Fruit fly (Drosophila melanogaster): ENCODE results near the gene Gmd.

Gmd gene

DNA sequence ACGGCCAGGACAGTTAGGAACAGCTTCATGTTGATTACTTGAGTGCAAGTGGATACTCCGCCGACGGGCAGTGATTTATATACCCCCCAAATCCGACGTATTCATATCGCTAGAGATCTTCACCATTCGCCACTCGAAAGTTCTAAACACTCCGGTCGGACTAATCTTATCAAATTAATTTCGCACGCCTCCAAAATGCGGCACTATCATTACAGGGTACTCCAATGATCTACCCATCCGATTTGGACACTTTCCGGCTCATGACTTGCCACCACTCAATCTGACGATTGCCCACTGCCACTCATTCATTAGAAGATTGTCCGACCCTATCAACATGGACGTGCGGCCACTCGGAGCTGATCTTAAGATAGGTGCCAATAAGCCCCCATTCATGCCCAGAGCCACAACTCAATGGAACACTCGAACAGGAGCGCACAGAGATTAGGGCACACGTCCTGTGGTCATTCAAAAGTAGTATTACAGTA is 23.7 kb downstream of the Gmd start, which contains the start of gene Jon25Bii (continued):
- TF ChIP-seq GATAe (GFP tag; conservative IDR thresholded peaks at IDR 0.05) (peak; percentile 37; the same call in 1 of the 2 replicates), corto (GFP tag; optimal IDR thresholded peaks at IDR 0.05) (no peak), CG5245 (GFP tag; optimal IDR thresholded peaks at IDR 0.05) (no peak)

DNA sequence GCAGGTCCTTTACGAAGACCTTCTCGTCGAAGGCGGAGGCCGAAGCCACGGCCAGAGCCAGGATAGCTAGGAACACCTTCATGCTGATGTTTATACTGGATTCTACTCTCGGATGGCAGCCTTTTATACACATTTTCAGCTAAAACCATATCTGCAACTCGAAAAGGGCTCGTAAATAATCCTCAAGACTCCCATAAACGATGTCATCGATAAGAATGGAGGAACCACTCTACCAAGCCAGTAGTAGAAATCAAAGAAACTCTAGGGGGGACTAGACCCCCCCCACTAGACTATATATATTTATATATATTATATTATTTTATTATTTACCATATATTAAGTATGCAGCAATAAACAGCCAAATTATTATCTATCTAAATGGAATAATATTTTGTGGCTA is 26.2 kb downstream of the Gmd start, which contains the start of gene Jon25Biii:
TSS of gene Jon25Biii (minus strand) at position 101 of the 400 bp plus-strand sequence.
- TF ChIP-seq zen (tag; optimal IDR thresholded peaks at IDR 0.05) (no peak), CG13775 (GFP tag; optimal IDR thresholded peaks at IDR 0.05) (no peak), Side (GFP tag; optimal IDR thresholded peaks at IDR 0.05) (no peak), sug (tag; optimal IDR thresholded peaks at IDR 0.05) (peak; percentile 84), E2f1 (GFP tag; IDR thresholded peaks at IDR 0.05) (no peak), lbe (GFP tag; optimal IDR thresholded peaks at IDR 0.05) (no peak), CG2129 (GFP tag; IDR thresholded peaks at IDR 0.05; ENCODE audit: partially characterized antibody) (no peak), CG4282 (GFP tag; optimal IDR thresholded peaks at IDR 0.05) (no peak)

DNA sequence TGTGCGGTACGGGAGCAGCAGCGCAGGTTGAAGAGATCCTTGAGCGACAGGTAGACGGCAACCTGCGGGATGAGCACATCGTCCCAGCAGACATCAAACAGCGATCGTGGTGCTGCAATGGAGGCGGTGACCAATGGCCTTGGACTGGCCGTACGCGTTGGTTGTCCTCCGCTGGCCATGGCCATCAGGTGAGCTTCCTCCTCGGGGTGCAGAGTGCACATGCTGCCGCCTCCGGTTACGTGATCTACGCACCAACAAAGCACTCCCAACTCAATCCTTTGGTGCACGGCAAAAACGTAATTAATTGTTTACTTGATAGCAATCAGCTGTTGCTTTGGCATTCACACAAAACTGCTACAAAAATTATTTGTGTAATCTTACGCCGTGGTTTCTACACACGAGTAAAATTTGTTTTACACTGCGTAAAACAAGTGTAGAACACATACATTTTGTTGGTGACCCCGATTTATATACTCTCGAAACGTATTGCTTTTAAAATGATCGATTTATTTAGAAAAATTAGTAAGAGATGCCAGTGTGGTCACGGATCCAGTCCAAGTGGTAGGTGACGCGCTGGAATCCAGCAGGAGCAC is 27.3 kb downstream of the Gmd start, which contains the start of gene jet:
TSS of gene jet (minus strand) at position 332 of the 593 bp plus-strand sequence.
- TF ChIP-seq CG33557 (GFP tag; optimal IDR thresholded peaks at IDR 0.05) (no peak), CG17385 (GFP tag; optimal IDR thresholded peaks at IDR 0.05) (no peak), zfh2 (GFP tag; optimal IDR thresholded peaks at IDR 0.05) (no peak), CG33213 (GFP tag; optimal IDR thresholded peaks at IDR 0.05) (no peak), chinmo (GFP tag; IDR thresholded peaks at IDR 0.05; ENCODE audit: partially characterized antibody) (0 out of 4 replicates have a peak, but pooled peaks have one; percentile 23), CG14710 (tag; optimal IDR thresholded peaks at IDR 0.05) (no peak), sens-2 (GFP tag; IDR thresholded peaks at IDR 0.05) (no peak), grau (tag; optimal IDR thresholded peaks at IDR 0.05) (no peak), CG1529 (GFP tag; optimal IDR thresholded peaks at IDR 0.05) (no peak), CG6689 (GFP tag; IDR thresholded peaks at IDR 0.05) (no peak), gt (GFP tag; IDR thresholded peaks at IDR 0.05) (no peak), HmgZ (tag; optimal IDR thresholded peaks at IDR 0.05) (peak; percentile 57), CG10979 (tag; optimal IDR thresholded peaks at IDR 0.05) (no peak), CG17568 (GFP tag; optimal IDR thresholded peaks at IDR 0.05) (no peak), CG32767 (GFP tag; IDR thresholded peaks at IDR 0.05) (no peak), CG4404 (GFP tag; IDR thresholded peaks at IDR 0.05) (no peak), CG1602 (GFP tag; optimal IDR thresholded peaks at IDR 0.05) (no peak), CG6272 (GFP tag; IDR thresholded peaks at IDR 0.05) (no peak), Optix (GFP tag; IDR thresholded peaks at IDR 0.05) (no peak), pita (GFP tag; optimal IDR thresholded peaks at IDR 0.05) (no peak), ftz-f1 (GFP tag; optimal IDR thresholded peaks at IDR 0.05) (peak; percentile 81), bab2 (GFP tag; optimal IDR thresholded peaks at IDR 0.05) (no peak), CG2199 (GFP tag; IDR thresholded peaks at IDR 0.05) (no peak), fd64A (GFP tag; optimal IDR thresholded peaks at IDR 0.05) (no peak), CoRest (tag; optimal IDR thresholded peaks at IDR 0.05) (no peak), crp (GFP tag; optimal IDR thresholded peaks at IDR 0.05) (peak; percentile 78 to 93), dysf (GFP tag; IDR thresholded peaks at IDR 0.05) (no peak), CG30431 (GFP tag; optimal IDR thresholded peaks at IDR 0.05) (no peak), CG15269 (tag; optimal IDR thresholded peaks at IDR 0.05) (no peak), CG7786 (GFP tag; optimal IDR thresholded peaks at IDR 0.05) (no peak), D19A (tag; optimal IDR thresholded peaks at IDR 0.05) (no peak), h (optimal IDR thresholded peaks at IDR 0.05) (no peak), Lim3 (GFP tag; IDR thresholded peaks at IDR 0.05) (no peak), bbx (GFP tag; IDR thresholded peaks at IDR 0.05; ENCODE audit: partially characterized antibody) (peak; percentile 48), kay (GFP tag; optimal IDR thresholded peaks at IDR 0.05) (no peak), PHDP (tag; optimal IDR thresholded peaks at IDR 0.05) (no peak), trem (tag; optimal IDR thresholded peaks at IDR 0.05) (no peak)

Data from whole organism, embryonic.